Worm (Caenorhabditis elegans): ENCODE measurements around the gene H01M10.1.

Gene H01M10.1

ce11 chrX:2549322-2549721 is 31.1 kb downstream of the H01M10.1 start (continued):
- TF ChIP-seq C38D4.7 (GFP tag; optimal IDR thresholded peaks at IDR 0.05) (peak; percentile 82), dve-1 (tag; optimal IDR thresholded peaks at IDR 0.05) (peak; percentile 75), C08G9.2 (tag; optimal IDR thresholded peaks at IDR 0.05) (peak; percentile 78), ref-2 (tag; optimal IDR thresholded peaks at IDR 0.05) (peak; percentile 82), ceh-19 (GFP tag; optimal IDR thresholded peaks at IDR 0.05) (peak; percentile 85), ceh-45 (GFP tag; IDR thresholded peaks at IDR 0.05) (peak; percentile 73), eyg-1 (tag; optimal IDR thresholded peaks at IDR 0.05) (peak; percentile 79), sox-4 (tag; optimal IDR thresholded peaks at IDR 0.05) (peak; percentile 69), T23F11.4 (GFP tag; optimal IDR thresholded peaks at IDR 0.05) (peak; percentile 83), pax-1 (tag; optimal IDR thresholded peaks at IDR 0.05) (no peak), pat-9 (tag; optimal IDR thresholded peaks at IDR 0.05) (peak; percentile 85), ama-1 (optimal IDR thresholded peaks at IDR 0.05) (no peak), nhr-232 (tag; optimal IDR thresholded peaks at IDR 0.05) (peak; percentile 80), unc-42 (tag; optimal IDR thresholded peaks at IDR 0.05) (peak; percentile 53), Y22D7AL.16 (tag; optimal IDR thresholded peaks at IDR 0.05) (peak; percentile 75), F13H6.1 (tag; optimal IDR thresholded peaks at IDR 0.05) (peak; percentile 54), pros-1 (tag; optimal IDR thresholded peaks at IDR 0.05) (no peak), dmd-4 (tag; optimal IDR thresholded peaks at IDR 0.05; ENCODE audit: borderline replicate concordance) (peak; percentile 85), unc-86 (tag; optimal IDR thresholded peaks at IDR 0.05) (peak; percentile 70), pag-3 (tag; optimal IDR thresholded peaks at IDR 0.05; ENCODE audit: borderline replicate concordance) (no peak), nhr-11 (tag; optimal IDR thresholded peaks at IDR 0.05) (no peak), nfya-1 (tag; optimal IDR thresholded peaks at IDR 0.05) (peak; percentile 40), K09A11.1 (tag; optimal IDR thresholded peaks at IDR 0.05; ENCODE audit: insufficient read depth) (peak; percentile 71), rnt-1 (tag; optimal IDR thresholded peaks at IDR 0.05) (peak; percentile 84), elt-4 (tag; optimal IDR thresholded peaks at IDR 0.05) (peak; percentile 75), pha-4 (tag; optimal IDR thresholded peaks at IDR 0.05) (no peak), pqm-1 (tag; optimal IDR thresholded peaks at IDR 0.05) (peak; percentile 57), tbx-7 (tag; optimal IDR thresholded peaks at IDR 0.05) (peak; percentile 50), fkh-6 (tag; optimal IDR thresholded peaks at IDR 0.05) (peak; percentile 74), ceh-31 (tag; optimal IDR thresholded peaks at IDR 0.05) (peak; percentile 62), zip-5 (tag; optimal IDR thresholded peaks at IDR 0.05) (peak; percentile 54), tbx-2 (tag; optimal IDR thresholded peaks at IDR 0.05) (peak; percentile 79), ceh-34 (tag; optimal IDR thresholded peaks at IDR 0.05) (peak; percentile 73), syd-9 (tag; optimal IDR thresholded peaks at IDR 0.05) (peak; percentile 81), lin-11 (tag; optimal IDR thresholded peaks at IDR 0.05) (peak; percentile 83), ceh-24 (tag; optimal IDR thresholded peaks at IDR 0.05) (peak; percentile 56), hlh-15 (tag; optimal IDR thresholded peaks at IDR 0.05) (peak; percentile 76), pha-2 (tag; optimal IDR thresholded peaks at IDR 0.05) (peak; percentile 88), ceh-6 (GFP tag; optimal IDR thresholded peaks at IDR 0.05) (peak; percentile 88), ceh-2 (tag; optimal IDR thresholded peaks at IDR 0.05) (peak; percentile 47), hlh-8 (tag; optimal IDR thresholded peaks at IDR 0.05) (peak; percentile 32), ahr-1 (tag; optimal IDR thresholded peaks at IDR 0.05) (peak; percentile 51), ceh-18 (tag; optimal IDR thresholded peaks at IDR 0.05) (peak; percentile 83)

ce11 chrX:2548884-2549283 is 31.5 kb downstream of the H01M10.1 start, which contains the start of gene smvt-1:
smvt-1 (minus strand) TSS chrX:2548984.
- TF ChIP-seq hlh-6 (tag; optimal IDR thresholded peaks at IDR 0.05) (no peak), unc-42 (tag; optimal IDR thresholded peaks at IDR 0.05) (no peak), ceh-19 (GFP tag; optimal IDR thresholded peaks at IDR 0.05) (no peak), ets-4 (tag; optimal IDR thresholded peaks at IDR 0.05) (no peak), ceh-34 (tag; optimal IDR thresholded peaks at IDR 0.05) (no peak), dve-1 (tag; optimal IDR thresholded peaks at IDR 0.05) (no peak), ceh-9 (tag; optimal IDR thresholded peaks at IDR 0.05) (no peak), ceh-18 (tag; optimal IDR thresholded peaks at IDR 0.05) (no peak), hlh-15 (tag; optimal IDR thresholded peaks at IDR 0.05) (no peak), fax-1 (tag; optimal IDR thresholded peaks at IDR 0.05) (no peak), mec-3 (tag; optimal IDR thresholded peaks at IDR 0.05; ENCODE audit: borderline replicate concordance) (no peak), gmeb-2 (tag; optimal IDR thresholded peaks at IDR 0.05) (no peak), hlh-13 (GFP tag; optimal IDR thresholded peaks at IDR 0.05) (no peak), T23F11.4 (GFP tag; optimal IDR thresholded peaks at IDR 0.05) (no peak), zip-5 (tag; optimal IDR thresholded peaks at IDR 0.05) (no peak), fkh-10 (GFP tag; optimal IDR thresholded peaks at IDR 0.05) (no peak), unc-3 (GFP tag; conservative IDR thresholded peaks at IDR 0.05) (no peak), unc-3 (tag; optimal IDR thresholded peaks at IDR 0.05) (no peak), hlh-8 (tag; optimal IDR thresholded peaks at IDR 0.05) (no peak)

Measured in whole organism, late embryonic.